Worm (Caenorhabditis elegans) whole organism, L2 larva: ENCODE results near the gene F40F8.12.

Source experiments
- F13H6.1 ChIP-seq: sonication (generic microtip); optimal IDR thresholded peaks from 2 replicates; lab custom pipeline; 2016; ENCODE audit warnings: missing genetic modification characterization, missing compliant biosample characterization
- ama-1 ChIP-seq: fragments of 150-350 bp; optimal IDR thresholded peaks from 2 replicates; lab custom pipeline; 2018; ENCODE audit warnings: inconsistent platforms
- ceh-82 ChIP-seq: fragments of 150-350 bp; optimal IDR thresholded peaks from 2 replicates; lab custom pipeline; 2014; ENCODE audit warnings: missing biosample characterization, missing genetic modification characterization
- lsy-2 ChIP-seq, 2 experiments: fragments of 150-350 bp in 1 of 2; sonication (generic microtip) in 1 of 2; optimal IDR thresholded peaks; 2 replicates each; lab custom pipeline; 2014 to 2017; ENCODE audit warnings: missing biosample characterization in 2 of 2, missing genetic modification characterization in 2 of 2
- mab-5 ChIP-seq: fragments of 150-350 bp; optimal IDR thresholded peaks from 2 replicates; lab custom pipeline; 2014; ENCODE audit warnings: missing biosample characterization, missing genetic modification characterization
- nhr-11 ChIP-seq: fragments of 150-350 bp; optimal IDR thresholded peaks from 2 replicates; lab custom pipeline; 2014; ENCODE audit warnings: missing biosample characterization, missing genetic modification characterization
- ztf-11 ChIP-seq: sonication (generic microtip); optimal IDR thresholded peaks from 2 replicates; lab custom pipeline; 2017; ENCODE audit warnings: missing biosample characterization, missing genetic modification characterization

ce11 chrII:11134828-11135227 is 5.2 kb downstream of the F40F8.12 start, which contains the start of gene F40F8.5:
- no peak for TF ChIP-seq lsy-2 (tag; optimal IDR thresholded peaks at IDR 0.05; lab: Kevin White, UChicago)
- TF ChIP-seq mab-5, result no peak
- no peak for TF ChIP-seq ztf-11 (tag; lab: Kevin White, UChicago)
- TF ChIP-seq ama-1, result no peak
- no peak for TF ChIP-seq ceh-82 (tag; lab: Kevin White, UChicago)
- TF ChIP-seq F13H6.1, result no peak
- no peak for TF ChIP-seq nhr-11 (tag; lab: Kevin White, UChicago)
